Worm (Caenorhabditis elegans): ENCODE measurements around the gene R07C12.1.

DNA sequence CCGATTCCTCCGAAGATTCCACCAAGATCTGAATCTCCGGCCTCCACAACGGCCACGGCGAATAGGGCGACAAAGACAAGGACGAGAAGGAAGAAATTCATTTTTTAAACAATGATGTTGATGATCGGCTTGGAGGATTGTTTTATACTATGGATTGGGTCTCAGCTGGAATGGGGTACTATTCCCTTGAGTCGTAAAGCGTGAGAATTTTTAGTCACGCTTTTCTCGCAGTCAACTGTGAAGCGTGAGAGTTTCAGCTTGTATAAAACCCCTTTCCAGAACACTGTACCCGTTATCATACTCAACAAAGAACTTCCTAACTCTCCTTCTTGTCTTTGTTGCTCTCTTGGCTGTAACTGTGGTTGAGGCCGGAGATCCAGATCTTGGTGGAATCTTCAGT is 37.7 kb upstream of the R07C12.1 start, which contains the start of gene F49F1.15:
- TF ChIP-seq hmbx-1 (tag; optimal IDR thresholded peaks at IDR 0.05), result no peak
- TF ChIP-seq ama-1 (optimal IDR thresholded peaks at IDR 0.05), result no peak
- TF ChIP-seq ceh-13 (GFP tag; optimal IDR thresholded peaks at IDR 0.05), result no peak
- no peak for TF ChIP-seq flt-1 (GFP tag; IDR thresholded peaks at IDR 0.05)
- TF ChIP-seq F13C5.2 (tag; optimal IDR thresholded peaks at IDR 0.05), result no peak
- TF ChIP-seq ets-7 (tag; optimal IDR thresholded peaks at IDR 0.05), result no peak

Data from whole organism, early embryonic.